Fruit fly (Drosophila melanogaster): ENCODE results near the gene CG1138.

Gene CG1138

dm6 chr3R:6597922-6598321 lies at the start of gene CG1138:
TSS of gene CG1138 (minus strand) at chr3R:6598022.
- TF ChIP-seq Sin3A (optimal IDR thresholded peaks at IDR 0.05) (no peak), ttk (optimal IDR thresholded peaks at IDR 0.05) (no peak), psq (optimal IDR thresholded peaks at IDR 0.05) (no peak), h (optimal IDR thresholded peaks at IDR 0.05) (no peak), Myc (optimal IDR thresholded peaks at IDR 0.05) (no peak), insv (optimal IDR thresholded peaks at IDR 0.05) (no peak)

dm6 chr3R:6646740-6647139 lies 48.9 kb upstream of the CG1138 start, which contains the start of gene Taf1:
TSS of gene Taf1 (plus strand) at chr3R:6646889.
- no peak for TF ChIP-seq psq (optimal IDR thresholded peaks at IDR 0.05)
- TF ChIP-seq Myc (optimal IDR thresholded peaks at IDR 0.05) = no peak
- TF ChIP-seq insv (optimal IDR thresholded peaks at IDR 0.05) = no peak
- no peak for TF ChIP-seq Sin3A (optimal IDR thresholded peaks at IDR 0.05)
- no peak for TF ChIP-seq h (optimal IDR thresholded peaks at IDR 0.05)
- TF ChIP-seq ttk (optimal IDR thresholded peaks at IDR 0.05) = no peak

dm6 chr3R:6644334-6644733 lies 46.5 kb upstream of the CG1138 start, which contains the start of gene Ass:
TSS of gene Ass (minus strand) at chr3R:6644434.
- TF ChIP-seq Sin3A (optimal IDR thresholded peaks at IDR 0.05) = no peak
- TF ChIP-seq Myc (optimal IDR thresholded peaks at IDR 0.05) = no peak
- TF ChIP-seq ttk (optimal IDR thresholded peaks at IDR 0.05) = no peak
- no peak for TF ChIP-seq insv (optimal IDR thresholded peaks at IDR 0.05)
- TF ChIP-seq h (optimal IDR thresholded peaks at IDR 0.05) = no peak

- TF ChIP-seq psq (optimal IDR thresholded peaks at IDR 0.05) (no peak), Myc (optimal IDR thresholded peaks at IDR 0.05) (no peak)
Observed at dm6 chr3R:6640932-6641331, 43.1 kb upstream of the CG1138 start, which contains the start of gene CG31286. TSS of gene CG31286 (plus strand) at chr3R:6641232.

dm6 chr3R:6629851-6630250 lies 32.0 kb upstream of the CG1138 start, which contains the start of gene sunz:
TSS of gene sunz (plus strand) at chr3R:6630151.
- no peak for TF ChIP-seq insv (optimal IDR thresholded peaks at IDR 0.05)
- no peak for TF ChIP-seq h (optimal IDR thresholded peaks at IDR 0.05)
- no peak for TF ChIP-seq psq (optimal IDR thresholded peaks at IDR 0.05)
- no peak for TF ChIP-seq Myc (optimal IDR thresholded peaks at IDR 0.05)
- TF ChIP-seq Sin3A (optimal IDR thresholded peaks at IDR 0.05) = no peak
- no peak for TF ChIP-seq ttk (optimal IDR thresholded peaks at IDR 0.05)

- TF ChIP-seq ttk (optimal IDR thresholded peaks at IDR 0.05) (no peak), Sin3A (optimal IDR thresholded peaks at IDR 0.05) (no peak), insv (optimal IDR thresholded peaks at IDR 0.05) (no peak), h (optimal IDR thresholded peaks at IDR 0.05) (no peak), Myc (optimal IDR thresholded peaks at IDR 0.05) (no peak), psq (optimal IDR thresholded peaks at IDR 0.05) (no peak)
Observed at dm6 chr3R:6629221-6629620, 31.4 kb upstream of the CG1138 start, which contains the start of gene CG15177. TSS of gene CG15177 (minus strand) at chr3R:6629321.

- TF ChIP-seq psq (optimal IDR thresholded peaks at IDR 0.05) (no peak), Myc (optimal IDR thresholded peaks at IDR 0.05) (no peak), Sin3A (optimal IDR thresholded peaks at IDR 0.05) (no peak), ttk (optimal IDR thresholded peaks at IDR 0.05) (no peak), insv (optimal IDR thresholded peaks at IDR 0.05) (no peak), h (optimal IDR thresholded peaks at IDR 0.05) (no peak)
Observed at dm6 chr3R:6627800-6628199, 30.0 kb upstream of the CG1138 start, which contains the start of gene sowi. TSS of gene sowi (minus strand) at chr3R:6627900.

- TF ChIP-seq Sin3A (optimal IDR thresholded peaks at IDR 0.05) (no peak), psq (optimal IDR thresholded peaks at IDR 0.05) (no peak), Myc (optimal IDR thresholded peaks at IDR 0.05) (no peak), h (optimal IDR thresholded peaks at IDR 0.05) (no peak), ttk (optimal IDR thresholded peaks at IDR 0.05) (no peak), insv (optimal IDR thresholded peaks at IDR 0.05) (no peak)
Observed at dm6 chr3R:6608814-6609213, 11.0 kb upstream of the CG1138 start, which contains the start of gene glob2. TSS of gene glob2 (minus strand) at chr3R:6608914.

dm6 chr3R:6605142-6605541 lies 7.3 kb upstream of the CG1138 start:
- no peak for TF ChIP-seq psq (optimal IDR thresholded peaks at IDR 0.05)
- TF ChIP-seq Myc (optimal IDR thresholded peaks at IDR 0.05) = no peak
- TF ChIP-seq h (optimal IDR thresholded peaks at IDR 0.05) = no peak
- TF ChIP-seq insv (optimal IDR thresholded peaks at IDR 0.05) = no peak
- no peak for TF ChIP-seq Sin3A (optimal IDR thresholded peaks at IDR 0.05)
- no peak for TF ChIP-seq ttk (optimal IDR thresholded peaks at IDR 0.05)

- TF ChIP-seq ttk (optimal IDR thresholded peaks at IDR 0.05) (no peak), Sin3A (optimal IDR thresholded peaks at IDR 0.05) (no peak), psq (optimal IDR thresholded peaks at IDR 0.05) (no peak), h (optimal IDR thresholded peaks at IDR 0.05) (no peak), insv (optimal IDR thresholded peaks at IDR 0.05) (no peak)
Observed at dm6 chr3R:6600942-6601341, 3.1 kb upstream of the CG1138 start, which contains the start of gene CG31482. TSS of gene CG31482 (plus strand) at chr3R:6601242.

- TF ChIP-seq Sin3A (optimal IDR thresholded peaks at IDR 0.05) (no peak), psq (optimal IDR thresholded peaks at IDR 0.05) (no peak), insv (optimal IDR thresholded peaks at IDR 0.05) (no peak), h (optimal IDR thresholded peaks at IDR 0.05) (no peak), ttk (optimal IDR thresholded peaks at IDR 0.05) (no peak), Myc (optimal IDR thresholded peaks at IDR 0.05) (no peak)
Observed at dm6 chr3R:6593068-6593567, 4.7 kb downstream of the CG1138 start, which contains the start of gene dpr11. TSS of gene dpr11 (minus strand) at chr3R:6593330.

- TF ChIP-seq ttk (optimal IDR thresholded peaks at IDR 0.05) (no peak), insv (optimal IDR thresholded peaks at IDR 0.05) (no peak), psq (optimal IDR thresholded peaks at IDR 0.05) (no peak), h (optimal IDR thresholded peaks at IDR 0.05) (no peak), Myc (optimal IDR thresholded peaks at IDR 0.05) (no peak), Sin3A (optimal IDR thresholded peaks at IDR 0.05) (no peak)
Observed at dm6 chr3R:6580484-6580883, 17.3 kb downstream of the CG1138 start, which contains the start of gene CG2336. TSS of gene CG2336 (plus strand) at chr3R:6580784.

dm6 chr3R:6568835-6569234 lies 29.0 kb downstream of the CG1138 start:
- TF ChIP-seq Myc (optimal IDR thresholded peaks at IDR 0.05) (no peak), psq (optimal IDR thresholded peaks at IDR 0.05) (no peak), h (optimal IDR thresholded peaks at IDR 0.05) (no peak), Sin3A (optimal IDR thresholded peaks at IDR 0.05) (no peak), ttk (optimal IDR thresholded peaks at IDR 0.05) (no peak), insv (optimal IDR thresholded peaks at IDR 0.05) (no peak)
